Worm (Caenorhabditis elegans) whole organism, mixed stage, embryonic: ENCODE measurements around the gene fask-1.

Experiments used
- elt-3 ChIP-seq: fragments of 150-350 bp; optimal IDR thresholded peaks from 2 replicates; lab custom pipeline; 2014; ENCODE audit warnings: missing biosample characterization, missing genetic modification characterization
- flh-1 ChIP-seq: fragments of 200-800 bp; sonication (Bioruptor generic); optimal IDR thresholded peaks from 2 replicates; lab custom pipeline; 2018; ENCODE audit warnings: mild to moderate bottlenecking, missing genetic modification characterization, moderate library complexity, missing compliant biosample characterization
- mab-5 ChIP-seq: fragments of 150-350 bp; optimal IDR thresholded peaks from 2 replicates; lab custom pipeline; 2014; ENCODE audit warnings: missing biosample characterization, missing genetic modification characterization
- nhr-12 ChIP-seq: fragments of 150-350 bp; optimal IDR thresholded peaks from 2 replicates; lab custom pipeline; 2014; ENCODE audit warnings: missing biosample characterization, missing genetic modification characterization
- nhr-237 ChIP-seq: fragments of 150-350 bp; optimal IDR thresholded peaks from 2 replicates; lab custom pipeline; 2014; ENCODE audit warnings: missing biosample characterization, missing genetic modification characterization
- nhr-28 ChIP-seq: fragments of 150-350 bp; optimal IDR thresholded peaks from 2 replicates; lab custom pipeline; 2014; ENCODE audit warnings: missing biosample characterization, missing genetic modification characterization
- snpc-4 ChIP-seq: fragments of 150-350 bp; optimal IDR thresholded peaks from 2 replicates; lab custom pipeline; 2014; ENCODE audit warnings: missing biosample characterization, missing genetic modification characterization
- sptf-1 ChIP-seq: sonication (generic microtip); optimal IDR thresholded peaks from 2 replicates; lab custom pipeline; 2017; ENCODE audit warnings: mild to moderate bottlenecking, missing genetic modification characterization, moderate library complexity, missing compliant biosample characterization
- tbx-8 ChIP-seq: fragments of 200-800 bp; sonication (Bioruptor generic); optimal IDR thresholded peaks from 2 replicates; lab custom pipeline; 2018; ENCODE audit warnings: mild to moderate bottlenecking, missing genetic modification characterization, moderate library complexity, missing compliant biosample characterization
- unc-39 ChIP-seq: fragments of 150-350 bp; optimal IDR thresholded peaks from 2 replicates; lab custom pipeline; 2014; ENCODE audit warnings: missing biosample characterization, missing genetic modification characterization
- unc-62 ChIP-seq: fragments of 150-350 bp; optimal IDR thresholded peaks from 2 replicates; lab custom pipeline; 2014; ENCODE audit warnings: missing biosample characterization, missing genetic modification reagents, missing genetic modification characterization
- ztf-11 ChIP-seq: fragments of 150-350 bp; optimal IDR thresholded peaks from 2 replicates; lab custom pipeline; 2014; ENCODE audit warnings: missing biosample characterization, missing genetic modification characterization

DNA sequence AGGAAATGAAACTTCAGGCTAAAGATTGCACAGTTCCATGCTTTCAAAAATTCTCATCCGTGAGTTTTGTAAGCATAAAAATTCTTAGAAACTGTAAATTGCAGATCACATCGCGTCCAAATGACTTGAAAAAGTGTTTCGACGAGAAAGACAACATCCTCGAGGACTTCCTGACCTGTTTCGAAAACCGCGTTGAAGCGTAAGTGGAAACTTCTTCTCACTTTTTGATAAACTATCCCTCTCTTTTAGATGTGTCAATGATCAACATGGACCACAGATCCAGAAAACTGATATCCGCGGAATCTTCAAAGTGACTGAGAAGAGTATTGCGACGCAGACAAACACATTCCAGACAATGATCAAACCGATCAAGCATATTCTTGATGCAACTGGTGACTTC, 19.7 kb upstream of the fask-1 start:
- TF ChIP-seq snpc-4 (tag; lab: Kevin White, UChicago) (no peak), unc-39 (no peak), unc-62 (GFP tag; lab: Kevin White, UChicago) (no peak), ztf-11 (tag; lab: Kevin White, UChicago) (no peak), flh-1 (GFP tag; lab: Kevin White, UChicago) (no peak), tbx-8 (GFP tag; lab: Kevin White, UChicago) (no peak), elt-3 (tag; lab: Kevin White, UChicago) (no peak), nhr-28 (tag; lab: Kevin White, UChicago) (no peak), nhr-237 (tag; lab: Kevin White, UChicago) (no peak), mab-5 (no peak), nhr-12 (tag; lab: Kevin White, UChicago) (no peak), sptf-1 (no peak)
